Fruit fly (Drosophila melanogaster) whole organism, prepupa: ENCODE data around the gene TrpRS.

Experiments
- Blimp-1 ChIP-seq: fragments of 200-800 bp; sonication (Bioruptor generic); optimal IDR thresholded peaks from 3 replicates; lab custom pipeline; 2017; ENCODE audit warnings: missing biosample characterization, missing genetic modification characterization, mild to moderate bottlenecking, moderate library complexity, missing genetic modification reagents
- CG10631 ChIP-seq: fragments of 200-800 bp; sonication (Bioruptor generic); optimal IDR thresholded peaks from 2 replicates; lab custom pipeline; 2016; ENCODE audit warnings: missing biosample characterization, missing genetic modification characterization
- CG10669 ChIP-seq: fragments of 200-800 bp; sonication (Bioruptor generic); optimal IDR thresholded peaks from 3 replicates; lab custom pipeline; 2018; ENCODE audit warnings: missing biosample characterization, mild to moderate bottlenecking, missing genetic modification characterization, moderate library complexity
- CG11294 ChIP-seq: fragments of 200-800 bp; sonication (Bioruptor generic); IDR thresholded peaks from 2 replicates; pipeline ENCODE4 v1.3.6; 2022; ENCODE audit warnings: missing biosample characterization, missing genetic modification characterization
- CG11762 ChIP-seq: fragments of 200-800 bp; sonication (Bioruptor generic); optimal IDR thresholded peaks from 3 replicates; lab custom pipeline; 2016; ENCODE audit warnings: missing biosample characterization, missing genetic modification characterization; ENCODE audit not compliant: insufficient read depth
- CG11902 ChIP-seq: fragments of 200-800 bp; sonication (Bioruptor generic); optimal IDR thresholded peaks from 3 replicates; lab custom pipeline; 2016; ENCODE audit warnings: missing biosample characterization, missing genetic modification characterization
- CG15336 ChIP-seq: fragments of 200-800 bp; sonication (Bioruptor generic); IDR thresholded peaks from 2 replicates; pipeline ENCODE4 v1.3.6; 2022; ENCODE audit warnings: missing biosample characterization, missing genetic modification characterization
- CG1621 ChIP-seq: fragments of 200-800 bp; sonication (Bioruptor generic); optimal IDR thresholded peaks from 3 replicates; lab custom pipeline; 2018; ENCODE audit warnings: missing biosample characterization, mild to moderate bottlenecking, missing genetic modification characterization
- CG16779 ChIP-seq: fragments of 200-800 bp; sonication (Bioruptor generic); optimal IDR thresholded peaks from 3 replicates; lab custom pipeline; 2017; ENCODE audit warnings: missing biosample characterization, mild to moderate bottlenecking, missing genetic modification characterization
- CG3032 ChIP-seq: fragments of 200-800 bp; optimal IDR thresholded peaks from 2 replicates; lab custom pipeline; 2019; ENCODE audit warnings: missing biosample characterization, mild to moderate bottlenecking, missing genetic modification characterization, moderate library complexity
- CG31627 ChIP-seq: fragments of 200-800 bp; sonication (Bioruptor generic); optimal IDR thresholded peaks from 3 replicates; lab custom pipeline; 2016; ENCODE audit warnings: missing biosample characterization, missing genetic modification characterization
- CG32006 ChIP-seq: fragments of 200-800 bp; sonication (Bioruptor generic); optimal IDR thresholded peaks from 3 replicates; lab custom pipeline; 2017; ENCODE audit warnings: missing biosample characterization, mild to moderate bottlenecking, missing genetic modification characterization
- CG3919 ChIP-seq: fragments of 200-800 bp; sonication (Bioruptor generic); optimal IDR thresholded peaks from 3 replicates; lab custom pipeline; 2016; ENCODE audit warnings: missing biosample characterization, missing genetic modification characterization
- CG6163 ChIP-seq: fragments of 200-800 bp; sonication (Bioruptor generic); IDR thresholded peaks from 3 replicates; pipeline ENCODE4 v1.3.6; 2022; ENCODE audit warnings: missing biosample characterization, missing genetic modification characterization
- CG6276 ChIP-seq: fragments of 200-800 bp; sonication (Bioruptor generic); optimal IDR thresholded peaks from 2 replicates; lab custom pipeline; 2017; ENCODE audit warnings: missing biosample characterization, mild to moderate bottlenecking, missing genetic modification characterization
- CG6792 ChIP-seq: fragments of 200-800 bp; sonication (Bioruptor generic); optimal IDR thresholded peaks from 3 replicates; lab custom pipeline; 2016; ENCODE audit warnings: missing biosample characterization, missing genetic modification characterization
- CG6808 ChIP-seq: fragments of 200-800 bp; sonication (Bioruptor generic); optimal IDR thresholded peaks from 3 replicates; lab custom pipeline; 2017; ENCODE audit warnings: missing biosample characterization, missing genetic modification characterization, mild to moderate bottlenecking, moderate library complexity, missing genetic modification reagents
- CG7368 ChIP-seq: fragments of 200-800 bp; sonication (Bioruptor generic); optimal IDR thresholded peaks from 3 replicates; lab custom pipeline; 2016; ENCODE audit warnings: missing biosample characterization, missing genetic modification characterization
- CG8119 ChIP-seq: fragments of 200-800 bp; sonication (Bioruptor generic); IDR thresholded peaks from 3 replicates; pipeline ENCODE4 v1.3.6; 2022; ENCODE audit warnings: missing biosample characterization, missing genetic modification characterization
- CG8319 ChIP-seq: fragments of 200-800 bp; sonication (Bioruptor generic); optimal IDR thresholded peaks from 3 replicates; lab custom pipeline; 2016; ENCODE audit warnings: missing biosample characterization, missing genetic modification characterization
- CG8632 ChIP-seq: fragments of 200-800 bp; sonication (Bioruptor generic); optimal IDR thresholded peaks from 3 replicates; lab custom pipeline; 2016; ENCODE audit warnings: missing biosample characterization, missing genetic modification characterization
- CG9139 ChIP-seq: fragments of 200-800 bp; sonication (Bioruptor generic); optimal IDR thresholded peaks from 3 replicates; lab custom pipeline; 2017; ENCODE audit warnings: missing biosample characterization, mild to moderate bottlenecking, missing genetic modification characterization
- Eip78C ChIP-seq: fragments of 200-800 bp; sonication (Bioruptor generic); peaks from one replicate; lab custom pipeline; 2016; ENCODE audit warnings: missing biosample characterization, missing genetic modification characterization
- Eip93F ChIP-seq: fragments of 200-800 bp; sonication (Bioruptor generic); optimal IDR thresholded peaks from 2 replicates; lab custom pipeline; 2016; ENCODE audit warnings: missing biosample characterization, mild to moderate bottlenecking, missing genetic modification characterization
- Ets21C ChIP-seq: fragments of 200-800 bp; sonication (Bioruptor generic); optimal IDR thresholded peaks from 3 replicates; lab custom pipeline; 2016; ENCODE audit warnings: missing biosample characterization, missing genetic modification characterization
- Gug ChIP-seq: fragments of 200-800 bp; sonication (Bioruptor generic); IDR thresholded peaks from 2 replicates; pipeline ENCODE4 v1.3.6; 2022; ENCODE audit warnings: missing biosample characterization, missing genetic modification characterization
- Hr38 ChIP-seq: sonication (Bioruptor generic); optimal IDR thresholded peaks from 2 replicates; lab custom pipeline; 2016; ENCODE audit warnings: missing biosample characterization, missing genetic modification characterization
- Hr39 ChIP-seq: fragments of 200-800 bp; sonication (Bioruptor generic); optimal IDR thresholded peaks from 2 replicates; lab custom pipeline; 2016; ENCODE audit warnings: missing biosample characterization, missing genetic modification characterization
- Hr4 ChIP-seq: fragments of 200-800 bp; sonication (Bioruptor generic); optimal IDR thresholded peaks from 3 replicates; lab custom pipeline; 2016; ENCODE audit warnings: missing biosample characterization, missing genetic modification characterization
- Met ChIP-seq: fragments of 200-800 bp; sonication (Bioruptor generic); optimal IDR thresholded peaks from 3 replicates; lab custom pipeline; 2016; ENCODE audit warnings: missing biosample characterization, missing genetic modification characterization
- OdsH ChIP-seq: fragments of 200-800 bp; sonication (Bioruptor generic); optimal IDR thresholded peaks from 3 replicates; lab custom pipeline; 2016; ENCODE audit warnings: missing biosample characterization, missing genetic modification characterization
- Smox ChIP-seq: fragments of 200-800 bp; sonication (Bioruptor generic); optimal IDR thresholded peaks from 3 replicates; lab custom pipeline; 2016; ENCODE audit warnings: missing biosample characterization, missing genetic modification characterization
- Sox102F ChIP-seq: fragments of 200-800 bp; sonication (Bioruptor generic); optimal IDR thresholded peaks from 2 replicates; lab custom pipeline; 2016; ENCODE audit warnings: missing biosample characterization, mild to moderate bottlenecking, missing genetic modification characterization
- Sox14 ChIP-seq: fragments of 200-800 bp; sonication (Bioruptor generic); optimal IDR thresholded peaks from 3 replicates; lab custom pipeline; 2016; ENCODE audit warnings: missing biosample characterization, missing genetic modification characterization
- Sox15 ChIP-seq: fragments of 200-800 bp; sonication (Bioruptor generic); optimal IDR thresholded peaks from 3 replicates; lab custom pipeline; 2016; ENCODE audit warnings: missing biosample characterization, missing genetic modification characterization
- achi ChIP-seq: fragments of 200-800 bp; sonication (Bioruptor generic); optimal IDR thresholded peaks from 3 replicates; lab custom pipeline; 2016; ENCODE audit warnings: missing biosample characterization, missing genetic modification characterization
- cyc ChIP-seq: fragments of 200-800 bp; sonication (Bioruptor generic); optimal IDR thresholded peaks from 3 replicates; lab custom pipeline; 2016; ENCODE audit warnings: missing biosample characterization, missing genetic modification characterization
- dsx ChIP-seq: fragments of 200-800 bp; optimal IDR thresholded peaks from 3 replicates; lab custom pipeline; 2019; ENCODE audit warnings: missing biosample characterization, mild to moderate bottlenecking, missing genetic modification characterization, moderate library complexity; ENCODE audit not compliant: poor library complexity, severe bottlenecking
- eg ChIP-seq: fragments of 200-800 bp; sonication (Bioruptor generic); IDR thresholded peaks from 3 replicates; pipeline ENCODE4 v1.3.6; 2022; ENCODE audit warnings: missing biosample characterization, missing genetic modification characterization
- esn ChIP-seq: fragments of 200-800 bp; sonication (Bioruptor generic); optimal IDR thresholded peaks from 2 replicates; lab custom pipeline; 2016; ENCODE audit warnings: missing biosample characterization, mild to moderate bottlenecking, missing genetic modification characterization, moderate library complexity
- fd85E ChIP-seq: fragments of 200-800 bp; sonication (Bioruptor generic); optimal IDR thresholded peaks from 3 replicates; lab custom pipeline; 2016; ENCODE audit warnings: missing biosample characterization, missing genetic modification characterization
- fkh ChIP-seq: fragments of 200-800 bp; sonication (Bioruptor generic); optimal IDR thresholded peaks from 3 replicates; lab custom pipeline; 2017; ENCODE audit warnings: missing biosample characterization, mild to moderate bottlenecking, missing genetic modification characterization, moderate library complexity
- lz ChIP-seq: fragments of 200-800 bp; sonication (Bioruptor generic); optimal IDR thresholded peaks from 3 replicates; lab custom pipeline; 2016; ENCODE audit warnings: missing biosample characterization, missing genetic modification characterization
- spab ChIP-seq: fragments of 200-800 bp; sonication (Bioruptor generic); optimal IDR thresholded peaks from 2 replicates; lab custom pipeline; 2017; ENCODE audit warnings: missing biosample characterization, mild to moderate bottlenecking, missing genetic modification characterization, missing genetic modification reagents
- ss ChIP-seq, 2 experiments: fragments of 200-800 bp; sonication (Bioruptor generic); optimal IDR thresholded peaks; 2 replicates in 1 of 2; 3 replicates in 1 of 2; lab custom pipeline; 2017 to 2018; ENCODE audit warnings: mild to moderate bottlenecking in 2 of 2, missing biosample characterization in 2 of 2, missing genetic modification characterization in 2 of 2, moderate library complexity in 1 of 2
- topi ChIP-seq: fragments of 200-800 bp; sonication (Bioruptor generic); optimal IDR thresholded peaks from 3 replicates; lab custom pipeline; 2016; ENCODE audit warnings: missing biosample characterization, missing genetic modification characterization
- vri ChIP-seq: fragments of 200-800 bp; sonication (Bioruptor generic); optimal IDR thresholded peaks from 3 replicates; lab custom pipeline; 2016; ENCODE audit warnings: missing biosample characterization, mild to moderate bottlenecking, missing genetic modification characterization

Gene TrpRS

dm6 chr3R:9226701-9227313 lies 39.9 kb downstream of the TrpRS start (continued):
- TF ChIP-seq dsx (peak; percentile 96), Gug (no peak), CG11294 (GFP tag; lab: Robert Waterston, UW) (no peak), CG6792 (GFP tag; lab: Kevin White, UChicago) (no peak), Hr39 (GFP tag; lab: Kevin White, UChicago) (no peak), Sox102F (GFP tag; lab: Kevin White, UChicago) (no peak), Eip93F (GFP tag; lab: Kevin White, UChicago) (no peak), Ets21C (GFP tag; lab: Kevin White, UChicago) (no peak), CG31627 (no peak), CG3032 (no peak), CG32006 (no peak), CG6808 (GFP tag; lab: Kevin White, UChicago) (no peak), vri (peak; percentile 84), CG3919 (GFP tag; lab: Kevin White, UChicago) (no peak), CG11762 (GFP tag; lab: Kevin White, UChicago) (no peak), Hr4 (no peak), eg (GFP tag; lab: Robert Waterston, UW) (peak; percentile 63; the same call in 2 of the 3 replicates), Sox14 (GFP tag; lab: Kevin White, UChicago) (no peak), esn (GFP tag; lab: Kevin White, UChicago) (no peak), achi (no peak), lz (GFP tag; lab: Kevin White, UChicago) (peak; percentile 2), CG16779 (no peak), ss (GFP tag; optimal IDR thresholded peaks at IDR 0.05; lab: Kevin White, UChicago) (peak in 1 of 2 experiments; percentile 53), Met (GFP tag; lab: Kevin White, UChicago) (no peak), CG8632 (GFP tag; lab: Kevin White, UChicago) (peak; percentile 14), CG11902 (GFP tag; lab: Kevin White, UChicago) (no peak)
- TF ChIP-seq, all 60 proteins: peak for 11

dm6 chr3R:9226146-9226545 lies 40.6 kb downstream of the TrpRS start:
- TF ChIP-seq Sox102F (GFP tag; lab: Kevin White, UChicago) (no peak), cyc (GFP tag; lab: Kevin White, UChicago) (no peak), CG31627 (no peak), topi (GFP tag; lab: Kevin White, UChicago) (no peak), CG8119 (GFP tag; lab: Robert Waterston, UW) (no peak), CG6276 (no peak), eg (GFP tag; lab: Robert Waterston, UW) (no peak), OdsH (GFP tag; lab: Kevin White, UChicago) (no peak), Met (GFP tag; lab: Kevin White, UChicago) (no peak), CG8319 (GFP tag; lab: Kevin White, UChicago) (no peak), Blimp-1 (GFP tag; lab: Kevin White, UChicago) (no peak), vri (no peak), Eip93F (GFP tag; lab: Kevin White, UChicago) (no peak), CG16779 (no peak), Eip78C (no peak), Hr39 (GFP tag; lab: Kevin White, UChicago) (no peak), lz (GFP tag; lab: Kevin White, UChicago) (no peak), CG11294 (GFP tag; lab: Robert Waterston, UW) (no peak), Hr4 (no peak), CG9139 (GFP tag; lab: Kevin White, UChicago) (no peak), fd85E (GFP tag; lab: Kevin White, UChicago) (no peak), Smox (GFP tag; lab: Kevin White, UChicago) (no peak), esn (GFP tag; lab: Kevin White, UChicago) (no peak), CG6808 (GFP tag; lab: Kevin White, UChicago) (peak; percentile 48), CG11902 (GFP tag; lab: Kevin White, UChicago) (no peak), Gug (no peak), CG1621 (tag; lab: Kevin White, UChicago) (no peak), CG32006 (no peak), spab (GFP tag; lab: Kevin White, UChicago) (peak; percentile 26), fkh (GFP tag; lab: Kevin White, UChicago) (no peak), Sox15 (GFP tag; lab: Kevin White, UChicago) (no peak), CG7368 (GFP tag; lab: Kevin White, UChicago) (no peak), Hr38 (GFP tag; lab: Kevin White, UChicago) (no peak), CG10669 (no peak), CG15336 (GFP tag; lab: Robert Waterston, UW) (no peak), CG6163 (peak; percentile 67), CG6792 (GFP tag; lab: Kevin White, UChicago) (no peak), CG10631 (GFP tag; lab: Kevin White, UChicago) (no peak), ss (GFP tag; optimal IDR thresholded peaks at IDR 0.05; lab: Kevin White, UChicago) (peak; percentile 52 to 59)
